Worm (Caenorhabditis elegans) whole organism, L4 larva: ENCODE data around the gene ZK512.8.

ENCODE experiments used
- fkh-10 ChIP-seq: fragments of 150-350 bp; optimal IDR thresholded peaks from 2 replicates; lab custom pipeline; 2014; ENCODE audit warnings: missing biosample characterization, missing genetic modification reagents, missing genetic modification characterization
- unc-130 ChIP-seq: sonication (generic microtip); optimal IDR thresholded peaks from 2 replicates; lab custom pipeline; 2016; ENCODE audit warnings: missing genetic modification reagents, missing genetic modification characterization, missing compliant biosample characterization
- unc-39 ChIP-seq: sonication (generic microtip); optimal IDR thresholded peaks from 2 replicates; lab custom pipeline; 2017; ENCODE audit warnings: missing biosample characterization, missing genetic modification characterization
- zag-1 ChIP-seq: fragments of 150-350 bp; optimal IDR thresholded peaks from 2 replicates; lab custom pipeline; 2014; ENCODE audit warnings: missing biosample characterization, missing genetic modification characterization
- zfp-3 ChIP-seq: fragments of 200-800 bp; sonication (Bioruptor generic); conservative IDR thresholded peaks from 2 replicates; pipeline ENCODE4 v1.3.6; 2022; ENCODE audit warnings: missing genetic modification reagents, missing genetic modification characterization, missing compliant biosample characterization

- no peak for TF ChIP-seq zag-1 (tag; lab: Kevin White, UChicago)
- no peak for TF ChIP-seq unc-39 (tag; lab: Kevin White, UChicago)
- no peak for TF ChIP-seq unc-130
- TF ChIP-seq fkh-10, result no peak
- no peak for TF ChIP-seq zfp-3 (GFP tag; lab: Robert Waterston, UW)
These were observed 30.1 kb downstream of the ZK512.8 start for ce11 chrIII:9176008-9176407.
